Worm (Caenorhabditis elegans) whole organism, L1 larva: ENCODE measurements around the gene F15A4.2.

Experiments
- C04F5.9 ChIP-seq: sonication (generic microtip); optimal IDR thresholded peaks from 2 replicates; lab custom pipeline; 2016; ENCODE audit warnings: missing genetic modification characterization, missing compliant biosample characterization
- alr-1 ChIP-seq: fragments of 200-800 bp; sonication (Bioruptor generic); optimal IDR thresholded peaks from 2 replicates; lab custom pipeline; 2018; ENCODE audit warnings: borderline replicate concordance, mild to moderate bottlenecking, missing genetic modification characterization, missing compliant biosample characterization
- aly-2 ChIP-seq: fragments of 150-350 bp; optimal IDR thresholded peaks from 2 replicates; lab custom pipeline; 2014; ENCODE audit warnings: missing biosample characterization, missing genetic modification characterization
- ceh-63 ChIP-seq: fragments of 200-800 bp; sonication (Bioruptor generic); optimal IDR thresholded peaks from 2 replicates; lab custom pipeline; 2018; ENCODE audit warnings: mild to moderate bottlenecking, missing genetic modification characterization, missing compliant biosample characterization
- ceh-8 ChIP-seq: fragments of 200-800 bp; sonication (Bioruptor generic); optimal IDR thresholded peaks from 2 replicates; lab custom pipeline; 2018; ENCODE audit warnings: mild to moderate bottlenecking, missing genetic modification characterization, moderate library complexity, missing compliant biosample characterization
- ceh-88 ChIP-seq: fragments of 200-800 bp; sonication (Bioruptor generic); IDR thresholded peaks from 2 replicates; pipeline ENCODE4 v1.3.6; 2022; ENCODE audit warnings: missing genetic modification characterization, missing compliant biosample characterization
- ces-1 ChIP-seq: fragments of 150-350 bp; optimal IDR thresholded peaks from 2 replicates; lab custom pipeline; 2014; ENCODE audit warnings: missing biosample characterization, missing genetic modification reagents, missing genetic modification characterization
- dpl-1 ChIP-seq, 3 experiments: fragments of 150-350 bp in 2 of 3; sonication (generic microtip) in 1 of 3; optimal IDR thresholded peaks; 2 replicates each; lab custom pipeline; 2014 to 2017; ENCODE audit warnings: missing biosample characterization in 3 of 3, missing genetic modification characterization in 3 of 3, missing genetic modification reagents in 3 of 3
- efl-1 ChIP-seq, 4 experiments: fragments of 150-350 bp; optimal IDR thresholded peaks in 3 of 4; peaks in 1 of 4; 1 replicate in 1 of 4; 2 replicates in 3 of 4; lab custom pipeline; 2014; ENCODE audit warnings: missing biosample characterization in 2 of 4, missing genetic modification characterization in 2 of 4, missing genetic modification reagents in 2 of 4
- efl-3 ChIP-seq: fragments of 200-800 bp; sonication (Bioruptor generic); optimal IDR thresholded peaks from 2 replicates; lab custom pipeline; 2018; ENCODE audit warnings: mild to moderate bottlenecking, missing genetic modification characterization, missing compliant biosample characterization
- elt-2 ChIP-seq: sonication (generic microtip); optimal IDR thresholded peaks from 2 replicates; lab custom pipeline; 2016; ENCODE audit warnings: missing genetic modification characterization, mild to moderate bottlenecking, inconsistent platforms, missing compliant biosample characterization, missing genetic modification reagents
- ets-5 ChIP-seq: fragments of 200-800 bp; sonication (Bioruptor generic); IDR thresholded peaks from 2 replicates; pipeline ENCODE4 v1.3.6; 2022; ENCODE audit warnings: missing genetic modification characterization, missing compliant biosample characterization
- fkh-4 ChIP-seq: sonication (generic microtip); optimal IDR thresholded peaks from 2 replicates; lab custom pipeline; 2016; ENCODE audit warnings: missing compliant biosample characterization, missing genetic modification characterization, borderline replicate concordance
- fos-1 ChIP-seq: fragments of 150-350 bp; optimal IDR thresholded peaks from 2 replicates; lab custom pipeline; 2014; ENCODE audit warnings: missing biosample characterization, missing genetic modification characterization
- grh-1 ChIP-seq: fragments of 200-800 bp; sonication (Bioruptor generic); IDR thresholded peaks from 2 replicates; pipeline ENCODE4 v1.3.6; 2022; ENCODE audit warnings: missing genetic modification reagents, missing genetic modification characterization, missing compliant biosample characterization
- hlh-4 ChIP-seq: sonication (generic microtip); optimal IDR thresholded peaks from 2 replicates; lab custom pipeline; 2016; ENCODE audit warnings: mild to moderate bottlenecking, missing genetic modification characterization, missing compliant biosample characterization
- hpl-2 ChIP-seq: fragments of 150-350 bp; optimal IDR thresholded peaks from 2 replicates; lab custom pipeline; 2014; ENCODE audit warnings: missing biosample characterization, missing genetic modification reagents, missing genetic modification characterization
- irx-1 ChIP-seq: sonication (generic microtip); optimal IDR thresholded peaks from 2 replicates; lab custom pipeline; 2016; ENCODE audit warnings: missing genetic modification characterization, missing compliant biosample characterization
- isw-1 ChIP-seq: fragments of 200-800 bp; sonication (Bioruptor generic); IDR thresholded peaks from 2 replicates; pipeline ENCODE4 v1.3.6; 2022; ENCODE audit warnings: missing genetic modification characterization, missing compliant biosample characterization
- lin-35 ChIP-seq, 2 experiments: fragments of 150-350 bp; optimal IDR thresholded peaks; 2 replicates each; lab custom pipeline; 2014; ENCODE audit warnings: missing biosample characterization in 2 of 2, missing genetic modification characterization in 2 of 2, missing genetic modification reagents in 2 of 2
- lir-3 ChIP-seq: sonication (generic microtip); optimal IDR thresholded peaks from 2 replicates; lab custom pipeline; 2016; ENCODE audit warnings: mild to moderate bottlenecking, missing genetic modification characterization, moderate library complexity, missing compliant biosample characterization; ENCODE audit not compliant: poor library complexity
- lsy-2 ChIP-seq, 2 experiments: fragments of 150-350 bp; optimal IDR thresholded peaks; 2 replicates each; lab custom pipeline; 2014; ENCODE audit warnings: missing biosample characterization in 2 of 2, missing genetic modification characterization in 2 of 2
- mab-9 ChIP-seq: fragments of 200-800 bp; sonication (Bioruptor generic); IDR thresholded peaks from 2 replicates; pipeline ENCODE4 v1.3.6; 2022; ENCODE audit warnings: missing genetic modification reagents, missing genetic modification characterization, missing compliant biosample characterization
- mdl-1 ChIP-seq, 2 experiments: fragments of 150-350 bp; optimal IDR thresholded peaks; 2 replicates each; lab custom pipeline; 2014 to 2017; ENCODE audit warnings: missing biosample characterization in 2 of 2, missing genetic modification characterization in 2 of 2, inconsistent platforms in 1 of 2
- nhr-12 ChIP-seq: sonication (generic microtip); optimal IDR thresholded peaks from 2 replicates; lab custom pipeline; 2017; ENCODE audit warnings: missing biosample characterization, missing genetic modification characterization
- nhr-19 ChIP-seq: fragments of 200-800 bp; sonication (Bioruptor generic); conservative IDR thresholded peaks from 2 replicates; pipeline ENCODE4 v1.3.6; 2022; ENCODE audit warnings: missing genetic modification characterization, missing compliant biosample characterization
- nhr-20 ChIP-seq: sonication (generic microtip); optimal IDR thresholded peaks from 2 replicates; lab custom pipeline; 2016; ENCODE audit warnings: mild to moderate bottlenecking, missing genetic modification characterization, missing compliant biosample characterization
- nhr-28 ChIP-seq: fragments of 150-350 bp; optimal IDR thresholded peaks from 2 replicates; lab custom pipeline; 2014; ENCODE audit warnings: missing biosample characterization, missing genetic modification characterization
- nhr-47 ChIP-seq: sonication (generic microtip); optimal IDR thresholded peaks from 2 replicates; lab custom pipeline; 2016; ENCODE audit warnings: mild to moderate bottlenecking, missing genetic modification characterization, moderate library complexity, missing compliant biosample characterization
- nhr-77 ChIP-seq: fragments of 150-350 bp; optimal IDR thresholded peaks from 2 replicates; lab custom pipeline; 2014; ENCODE audit warnings: missing biosample characterization, missing genetic modification characterization
- nhr-84 ChIP-seq: sonication (generic microtip); optimal IDR thresholded peaks from 2 replicates; lab custom pipeline; 2017; ENCODE audit warnings: missing biosample characterization, missing genetic modification characterization
- pax-3 ChIP-seq: fragments of 200-800 bp; sonication (Bioruptor generic); optimal IDR thresholded peaks from 2 replicates; lab custom pipeline; 2018; ENCODE audit warnings: mild to moderate bottlenecking, missing genetic modification characterization, moderate library complexity, missing compliant biosample characterization
- pqm-1 ChIP-seq: sonication (generic microtip); optimal IDR thresholded peaks from 3 replicates; lab custom pipeline; 2017; ENCODE audit warnings: missing biosample characterization, missing genetic modification characterization
- skn-1 ChIP-seq: fragments of 150-350 bp; optimal IDR thresholded peaks from 2 replicates; lab custom pipeline; 2014; ENCODE audit warnings: missing biosample characterization, missing genetic modification characterization
- snpc-4 ChIP-seq: fragments of 150-350 bp; optimal IDR thresholded peaks from 2 replicates; lab custom pipeline; 2014; ENCODE audit warnings: missing biosample characterization, missing genetic modification characterization
- unc-30 ChIP-seq: sonication (generic microtip); optimal IDR thresholded peaks from 2 replicates; lab custom pipeline; 2017; ENCODE audit warnings: missing biosample characterization, missing genetic modification characterization
- unc-62 ChIP-seq: fragments of 150-350 bp; optimal IDR thresholded peaks from 2 replicates; lab custom pipeline; 2014; ENCODE audit warnings: missing biosample characterization, missing genetic modification reagents, missing genetic modification characterization
- unc-86 ChIP-seq: sonication (generic microtip); optimal IDR thresholded peaks from 2 replicates; lab custom pipeline; 2016; ENCODE audit warnings: missing genetic modification characterization, missing compliant biosample characterization
- vab-15 ChIP-seq: sonication (generic microtip); optimal IDR thresholded peaks from 2 replicates; lab custom pipeline; 2017; ENCODE audit warnings: missing genotype, mild to moderate bottlenecking, missing genetic modification characterization, missing compliant biosample characterization
- xbp-1 ChIP-seq: sonication (generic microtip); optimal IDR thresholded peaks from 2 replicates; lab custom pipeline; 2016; ENCODE audit warnings: missing genetic modification characterization, missing compliant biosample characterization
- zag-1 ChIP-seq: fragments of 150-350 bp; optimal IDR thresholded peaks from 2 replicates; lab custom pipeline; 2014; ENCODE audit warnings: missing biosample characterization, missing genetic modification characterization

The F15A4.2 gene

ce11 chrII:12459422-12459821, 2.9 kb upstream of the F15A4.2 start, which contains the start of gene tag-281 (continued):
- no peak for TF ChIP-seq unc-62
- TF ChIP-seq ets-5 (GFP tag; lab: Robert Waterston, UW) = no peak
- no peak for TF ChIP-seq pqm-1 (tag; lab: Kevin White, UChicago)
- no peak for TF ChIP-seq efl-3 (GFP tag; lab: Kevin White, UChicago)
- peak; percentile 78 for TF ChIP-seq fos-1 (tag; lab: Kevin White, UChicago)
- TF ChIP-seq ceh-88 = peak; percentile 54; the same call in 1 of the 2 replicates
- peak; percentile 84 for TF ChIP-seq skn-1 (tag; lab: Kevin White, UChicago)
- peak; percentile 91 to 93 for TF ChIP-seq lsy-2 (tag; optimal IDR thresholded peaks at IDR 0.05; lab: Kevin White, UChicago)
- TF ChIP-seq nhr-12 = no peak
- peak; percentile 57 for TF ChIP-seq lir-3 (tag; lab: Kevin White, UChicago)
- no peak for TF ChIP-seq nhr-84 (tag; lab: Kevin White, UChicago)
- TF ChIP-seq mab-9 (GFP tag; lab: Robert Waterston, UW) = peak; percentile 54; the same call in 1 of the 2 replicates
- TF ChIP-seq pax-3 (tag; lab: Kevin White, UChicago) = peak; percentile 76
- TF ChIP-seq zag-1 (tag; lab: Kevin White, UChicago) = no peak
- TF ChIP-seq nhr-77 (tag; lab: Kevin White, UChicago) = peak; percentile 21
- TF ChIP-seq elt-2 = peak; percentile 48
- peak; percentile 89 for TF ChIP-seq nhr-20 (tag; lab: Kevin White, UChicago)
- no peak for TF ChIP-seq ceh-63
- TF ChIP-seq C04F5.9 (tag; lab: Kevin White, UChicago) = peak; percentile 67
- TF ChIP-seq dpl-1 (GFP tag; optimal IDR thresholded peaks at IDR 0.05; lab: Kevin White, UChicago) = peak; percentile 98 to 99 (median 98)
- TF ChIP-seq vab-15 (tag; lab: Kevin White, UChicago) = peak; percentile 53
- peak; percentile 62 for TF ChIP-seq ceh-8 (GFP tag; lab: Kevin White, UChicago)
- peak; percentile 93 for TF ChIP-seq nhr-47
- peak; percentile 87 for TF ChIP-seq xbp-1 (tag; lab: Kevin White, UChicago)
- TF ChIP-seq ces-1 = no peak
- TF ChIP-seq unc-30 (tag; lab: Kevin White, UChicago) = no peak
- no peak for TF ChIP-seq hpl-2 (GFP tag; lab: Kevin White, UChicago)
- peak; percentile 86 for TF ChIP-seq unc-86 (tag; lab: Kevin White, UChicago)
- TF ChIP-seq lin-35 (GFP tag; optimal IDR thresholded peaks at IDR 0.05; lab: Kevin White, UChicago) = peak; percentile 99
- TF ChIP-seq snpc-4 (tag; lab: Kevin White, UChicago) = peak; percentile 85
- TF ChIP-seq efl-1 (optimal IDR thresholded peaks at IDR 0.05; lab: Kevin White, UChicago) = peak; percentile 97 to 99
- peak; percentile 98 to 100 for TF ChIP-seq efl-1 (GFP tag; optimal IDR thresholded peaks at IDR 0.05 in 1 of 2; lab: Kevin White, UChicago)
- TF ChIP-seq isw-1 (GFP tag; lab: Robert Waterston, UW) = peak; percentile 87
- TF ChIP-seq alr-1 (tag; lab: Kevin White, UChicago) = no peak
- TF ChIP-seq fkh-4 (tag; lab: Kevin White, UChicago) = no peak

ce11 chrII:12460602-12461453, 1.5 kb upstream of the F15A4.2 start, which contains the start of gene tag-280:
Gene tag-280, plus strand, starts transcription at chrII:12460652.
- no peak for TF ChIP-seq efl-1 (optimal IDR thresholded peaks at IDR 0.05; lab: Kevin White, UChicago)
- peak in 1 of 2 experiments; percentile 59 for TF ChIP-seq efl-1 (GFP tag; optimal IDR thresholded peaks at IDR 0.05 in 1 of 2; lab: Kevin White, UChicago)
- TF ChIP-seq lsy-2 (tag; optimal IDR thresholded peaks at IDR 0.05; lab: Kevin White, UChicago) = no peak
- TF ChIP-seq, all 84 proteins: peak for 1

ce11 chrII:12465557-12465956, 3.2 kb downstream of the F15A4.2 start, which contains the start of gene sre-37:
Gene sre-37, plus strand, starts transcription at chrII:12465857.
- TF ChIP-seq lsy-2 (tag; optimal IDR thresholded peaks at IDR 0.05; lab: Kevin White, UChicago) = no peak
- TF ChIP-seq hlh-4 (tag; lab: Kevin White, UChicago) = no peak
- no peak for TF ChIP-seq irx-1 (tag; lab: Kevin White, UChicago)
- no peak for TF ChIP-seq nhr-28 (tag; lab: Kevin White, UChicago)
- TF ChIP-seq vab-15 (tag; lab: Kevin White, UChicago) = no peak
- TF ChIP-seq ceh-88 = no peak
- no peak for TF ChIP-seq nhr-19 (GFP tag; lab: Robert Waterston, UW)
- no peak for TF ChIP-seq aly-2 (tag; lab: Kevin White, UChicago)
- TF ChIP-seq mdl-1 (tag; optimal IDR thresholded peaks at IDR 0.05; lab: Kevin White, UChicago) = no peak
- TF ChIP-seq grh-1 (GFP tag; lab: Robert Waterston, UW) = no peak
